Fruit fly (Drosophila melanogaster) whole organism, wandering third instar larva: ENCODE measurements around the gene CG6462.

ENCODE experiments used
- Abd-B ChIP-seq: fragments of >200 bp; optimal IDR thresholded peaks from 2 replicates; lab custom pipeline; 2017; ENCODE audit warnings: missing biosample characterization, missing genetic modification characterization
- CG32264 ChIP-seq: fragments of 200-800 bp; sonication (Bioruptor generic); optimal IDR thresholded peaks from 2 replicates; lab custom pipeline; 2016; ENCODE audit warnings: missing biosample characterization, missing genetic modification characterization
- CG9705 ChIP-seq: fragments of 200-800 bp; sonication (Bioruptor generic); optimal IDR thresholded peaks from 2 replicates; lab custom pipeline; 2018; ENCODE audit warnings: missing biosample characterization, mild to moderate bottlenecking, missing genetic modification characterization
- CrebA ChIP-seq: fragments of 200-800 bp; sonication (Bioruptor generic); optimal IDR thresholded peaks from 2 replicates; lab custom pipeline; 2016; ENCODE audit warnings: missing biosample characterization, mild to moderate bottlenecking, missing genetic modification characterization, borderline replicate concordance
- Dif ChIP-seq: fragments of 200-275, 200-300 bp; sonication (Bioruptor generic); optimal IDR thresholded peaks from 2 replicates; lab custom pipeline; 2018; ENCODE audit warnings: missing biosample characterization, missing genetic modification characterization; ENCODE audit not compliant: partially characterized antibody
- HLH106 ChIP-seq: fragments of 200-800 bp; optimal IDR thresholded peaks from 3 replicates; lab custom pipeline; 2019; ENCODE audit warnings: missing biosample characterization, mild to moderate bottlenecking, missing genetic modification characterization, moderate library complexity
- Hnf4 ChIP-seq: fragments of 200-800 bp; sonication (Bioruptor generic); optimal IDR thresholded peaks from 2 replicates; lab custom pipeline; 2016; ENCODE audit warnings: missing biosample characterization, mild to moderate bottlenecking, missing genetic modification characterization
- Hr78 ChIP-seq: fragments of >200 bp; optimal IDR thresholded peaks from 2 replicates; lab custom pipeline; 2017; ENCODE audit warnings: missing biosample characterization, missing genetic modification characterization
- Hr83 ChIP-seq: fragments of 200-300 bp; sonication (Bioruptor generic); optimal IDR thresholded peaks from 2 replicates; lab custom pipeline; 2016; ENCODE audit warnings: missing biosample characterization, mild to moderate bottlenecking, missing genetic modification characterization, moderate library complexity; ENCODE audit not compliant: poor library complexity, severe bottlenecking
- Jra ChIP-seq: sonication (Bioruptor generic); optimal IDR thresholded peaks from 2 replicates; lab custom pipeline; 2016; ENCODE audit warnings: missing biosample characterization, missing genetic modification characterization
- Mio ChIP-seq: sonication (Bioruptor generic); optimal IDR thresholded peaks from 2 replicates; lab custom pipeline; 2016; ENCODE audit warnings: missing biosample characterization, missing genetic modification characterization
- Myc ChIP-seq: fragments of >200 bp; optimal IDR thresholded peaks from 2 replicates; lab custom pipeline; 2017
- N ChIP-seq: fragments of >200 bp; optimal IDR thresholded peaks from 2 replicates; lab custom pipeline; 2018; ENCODE audit warnings: missing biosample characterization, missing external identifiers, missing genetic modification characterization
- OdsH ChIP-seq: fragments of 200-800 bp; sonication (Bioruptor generic); optimal IDR thresholded peaks from 2 replicates; lab custom pipeline; 2016; ENCODE audit warnings: missing biosample characterization, mild to moderate bottlenecking, missing genetic modification characterization
- Rel ChIP-seq, 2 experiments: fragments of 200-800 bp; sonication (Bioruptor generic) in 1 of 2; optimal IDR thresholded peaks; 2 replicates in 1 of 2; 3 replicates in 1 of 2; lab custom pipeline; 2016 to 2019; ENCODE audit warnings: mild to moderate bottlenecking in 2 of 2, missing biosample characterization in 2 of 2, missing genetic modification characterization in 2 of 2, moderate library complexity in 1 of 2
- Sp1 ChIP-seq: fragments of 200-800 bp; sonication (Bioruptor generic); optimal IDR thresholded peaks from 3 replicates; lab custom pipeline; 2019; ENCODE audit warnings: missing biosample characterization, mild to moderate bottlenecking, missing genetic modification characterization, moderate library complexity
- Vsx2 ChIP-seq: fragments of 200-300, 225-300 bp; sonication (Bioruptor generic); optimal IDR thresholded peaks from 2 replicates; lab custom pipeline; 2018; ENCODE audit warnings: missing biosample characterization, missing genetic modification characterization; ENCODE audit not compliant: partially characterized antibody
- br ChIP-seq: fragments of 200-800 bp; sonication (Bioruptor generic); optimal IDR thresholded peaks from 2 replicates; lab custom pipeline; 2016; ENCODE audit warnings: missing biosample characterization, missing genetic modification characterization
- dmrt93B ChIP-seq: fragments of 200-800 bp; sonication (Bioruptor generic); optimal IDR thresholded peaks from 2 replicates; lab custom pipeline; 2018; ENCODE audit warnings: missing biosample characterization, mild to moderate bottlenecking, missing genetic modification characterization
- ey ChIP-seq: fragments of 200-800 bp; sonication (Bioruptor generic); optimal IDR thresholded peaks from 2 replicates; lab custom pipeline; 2016; ENCODE audit warnings: missing biosample characterization, missing genetic modification characterization
- foxo ChIP-seq, 2 experiments: fragments of 200-800 bp; sonication (Bioruptor generic); optimal IDR thresholded peaks; 2 replicates in 1 of 2; 3 replicates in 1 of 2; lab custom pipeline; 2016 to 2017; ENCODE audit warnings: missing biosample characterization in 2 of 2, missing genetic modification characterization in 2 of 2
- fru ChIP-seq: fragments of 200-800 bp; sonication (Bioruptor generic); optimal IDR thresholded peaks from 3 replicates; lab custom pipeline; 2016; ENCODE audit warnings: missing biosample characterization, mild to moderate bottlenecking, missing genetic modification characterization
- h ChIP-seq: fragments of 200-800 bp; sonication (Bioruptor generic); optimal IDR thresholded peaks from 3 replicates; lab custom pipeline; 2016; ENCODE audit warnings: missing biosample characterization, mild to moderate bottlenecking, missing genetic modification characterization
- jim ChIP-seq: fragments of 175-275, 200-325 bp; sonication (Bioruptor generic); optimal IDR thresholded peaks from 2 replicates; lab custom pipeline; 2016; ENCODE audit warnings: missing biosample characterization, mild to moderate bottlenecking, missing genetic modification characterization
- lola ChIP-seq: fragments of >200 bp; optimal IDR thresholded peaks from 2 replicates; lab custom pipeline; 2017; ENCODE audit warnings: missing biosample characterization, missing genetic modification characterization
- psq ChIP-seq: fragments of 200-800 bp; sonication (Bioruptor generic); optimal IDR thresholded peaks from 3 replicates; lab custom pipeline; 2017; ENCODE audit warnings: missing biosample characterization, mild to moderate bottlenecking, missing genetic modification characterization, moderate library complexity
- rgr ChIP-seq: fragments of 200-800 bp; sonication (Bioruptor generic); optimal IDR thresholded peaks from 3 replicates; lab custom pipeline; 2016; ENCODE audit warnings: missing biosample characterization, mild to moderate bottlenecking, missing genetic modification characterization
- sage ChIP-seq: fragments of 200-800 bp; sonication (Bioruptor generic); optimal IDR thresholded peaks from 2 replicates; lab custom pipeline; 2016; ENCODE audit warnings: missing biosample characterization, mild to moderate bottlenecking, missing genetic modification characterization
- sv ChIP-seq: fragments of 200-800 bp; sonication (Bioruptor generic); optimal IDR thresholded peaks from 3 replicates; lab custom pipeline; 2016; ENCODE audit warnings: missing biosample characterization, missing genetic modification characterization
- usp ChIP-seq: fragments of >200 bp; optimal IDR thresholded peaks from 2 replicates; lab custom pipeline; 2017; ENCODE audit warnings: missing biosample characterization, missing genetic modification characterization
- woc ChIP-seq: sonication (Bioruptor generic); optimal IDR thresholded peaks from 2 replicates; lab custom pipeline; 2016; ENCODE audit warnings: missing biosample characterization, mild to moderate bottlenecking, missing genetic modification characterization

The CG6462 gene

dm6 chr3L:6071454-6072189, 34.7 kb downstream of the CG6462 start, which contains the start of gene CG6602:
Gene CG6602, plus strand, starts transcription at chr3L:6072139.
- TF ChIP-seq rgr, result peak; percentile 68
- peak; percentile 36 for TF ChIP-seq Sp1 (GFP tag; lab: Kevin White, UChicago)
- peak; percentile 65 for TF ChIP-seq Hr83 (GFP tag; lab: Kevin White, UChicago)
- no peak for TF ChIP-seq Mio (GFP tag; lab: Kevin White, UChicago)
- TF ChIP-seq sv (GFP tag; lab: Kevin White, UChicago), result peak; percentile 30
- TF ChIP-seq br (GFP tag; lab: Kevin White, UChicago), result no peak
- no peak for TF ChIP-seq Jra
- no peak for TF ChIP-seq CG32264
- TF ChIP-seq dmrt93B, result peak; percentile 89
- no peak for TF ChIP-seq Myc (lab: Kevin White, UChicago)
- no peak for TF ChIP-seq Dif (GFP tag; lab: Kevin White, UChicago)
- no peak for TF ChIP-seq Abd-B (GFP tag; lab: Kevin White, UChicago)
- peak; percentile 26 for TF ChIP-seq h (GFP tag; lab: Kevin White, UChicago)
- no peak for TF ChIP-seq CrebA (GFP tag; lab: Kevin White, UChicago)
- TF ChIP-seq ey, result peak; percentile 3
- no peak for TF ChIP-seq Vsx2 (GFP tag; lab: Kevin White, UChicago)
- TF ChIP-seq fru, result peak; percentile 25
- peak; percentile 39 for TF ChIP-seq sage (GFP tag; lab: Kevin White, UChicago)
- no peak for TF ChIP-seq jim (GFP tag; lab: Kevin White, UChicago)
- no peak for TF ChIP-seq Hr78 (GFP tag; lab: Kevin White, UChicago)
- no peak for TF ChIP-seq woc (GFP tag; lab: Kevin White, UChicago)
- peak in 1 of 2 experiments; percentile 53 for TF ChIP-seq foxo (GFP tag; optimal IDR thresholded peaks at IDR 0.05; lab: Kevin White, UChicago)
- no peak for TF ChIP-seq Rel (GFP tag; optimal IDR thresholded peaks at IDR 0.05; lab: Kevin White, UChicago)
- TF ChIP-seq Rel (tag; optimal IDR thresholded peaks at IDR 0.05; lab: Kevin White, UChicago), result no peak
- TF ChIP-seq CG9705 (GFP tag; lab: Kevin White, UChicago), result peak; percentile 69
- peak; percentile 59 for TF ChIP-seq HLH106 (tag; lab: Kevin White, UChicago)
- no peak for TF ChIP-seq Hnf4 (GFP tag; lab: Kevin White, UChicago)
- TF ChIP-seq OdsH (GFP tag; lab: Kevin White, UChicago), result peak; percentile 27

DNA sequence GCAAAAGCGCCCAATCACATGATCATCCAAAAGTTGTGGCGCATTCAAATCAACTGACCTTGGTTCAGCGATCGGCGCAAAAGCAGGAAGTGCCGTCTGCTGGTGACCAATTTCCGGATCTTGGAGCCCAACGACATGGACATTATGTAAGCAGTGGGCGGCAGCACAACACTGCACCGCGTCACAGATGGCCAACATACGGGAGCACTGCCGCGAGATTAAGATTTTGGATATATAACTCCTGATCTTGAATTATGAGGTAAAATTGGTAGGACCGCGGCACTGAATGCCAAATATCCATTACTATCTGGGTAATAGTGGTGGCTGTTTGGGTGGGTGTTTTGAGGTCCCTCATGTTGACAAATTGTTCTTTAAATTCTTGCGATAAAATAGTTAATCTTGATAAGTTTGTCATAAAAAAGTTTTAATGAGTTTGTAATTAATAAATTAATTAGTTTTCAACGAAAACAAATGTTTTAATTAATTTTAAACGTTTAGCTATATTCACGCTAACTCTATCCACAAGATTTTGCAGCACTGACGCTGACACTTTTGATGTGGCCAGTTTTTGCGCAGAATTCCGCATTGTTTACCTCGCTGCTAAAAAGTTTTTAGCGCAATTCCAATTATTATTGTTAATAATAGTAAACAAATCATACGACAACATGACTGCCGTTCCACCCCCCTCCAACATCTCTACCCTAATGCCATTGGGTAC, 38.2 kb downstream of the CG6462 start, which contains the start of the genes CG13295 and CG6610:
Gene CG13295 (minus strand): TSS at position 271 of the 718 bp plus-strand sequence.
Gene CG6610 (plus strand): TSS at position 562 of the 718 bp plus-strand sequence.
- peak; percentile 57 for TF ChIP-seq dmrt93B
- peak; percentile 37 for TF ChIP-seq ey
- peak; percentile 58 for TF ChIP-seq CG9705 (GFP tag; lab: Kevin White, UChicago)
- peak; percentile 48 for TF ChIP-seq fru
- TF ChIP-seq foxo (GFP tag; optimal IDR thresholded peaks at IDR 0.05; lab: Kevin White, UChicago), result peak in 1 of 2 experiments; percentile 49
- peak; percentile 83 for TF ChIP-seq HLH106 (tag; lab: Kevin White, UChicago)
- peak; percentile 88 for TF ChIP-seq Myc (lab: Kevin White, UChicago)
- TF ChIP-seq rgr, result peak; percentile 51
- peak; percentile 23 for TF ChIP-seq br (GFP tag; lab: Kevin White, UChicago)
- TF ChIP-seq Hr78 (GFP tag; lab: Kevin White, UChicago), result no peak
- no peak for TF ChIP-seq Rel (GFP tag; optimal IDR thresholded peaks at IDR 0.05; lab: Kevin White, UChicago)
- TF ChIP-seq Rel (tag; optimal IDR thresholded peaks at IDR 0.05; lab: Kevin White, UChicago), result peak; percentile 35
- TF ChIP-seq sv (GFP tag; lab: Kevin White, UChicago), result peak; percentile 33
- no peak for TF ChIP-seq usp (GFP tag; lab: Kevin White, UChicago)
- no peak for TF ChIP-seq CrebA (GFP tag; lab: Kevin White, UChicago)
- TF ChIP-seq psq (GFP tag; lab: Kevin White, UChicago), result peak; percentile 19
- no peak for TF ChIP-seq N (GFP tag; lab: Kevin White, UChicago)
- peak; percentile 54 for TF ChIP-seq h (GFP tag; lab: Kevin White, UChicago)
- peak; percentile 39 for TF ChIP-seq OdsH (GFP tag; lab: Kevin White, UChicago)
- no peak for TF ChIP-seq sage (GFP tag; lab: Kevin White, UChicago)
- TF ChIP-seq Mio (GFP tag; lab: Kevin White, UChicago), result no peak
- TF ChIP-seq lola (GFP tag; lab: Kevin White, UChicago), result no peak
- TF ChIP-seq woc (GFP tag; lab: Kevin White, UChicago), result peak; percentile 84
- TF ChIP-seq Sp1 (GFP tag; lab: Kevin White, UChicago), result peak; percentile 59
